Worm (Caenorhabditis elegans): ENCODE measurements around the gene fat-3.

ce11 chrIV:9778016-9778415, 24.8 kb upstream of the fat-3 start, which contains the start of gene T13F2.6:
- TF ChIP-seq R02D3.7 (tag; optimal IDR thresholded peaks at IDR 0.05) (no peak), ceh-9 (tag; optimal IDR thresholded peaks at IDR 0.05) (no peak), lsy-12 (tag; optimal IDR thresholded peaks at IDR 0.05) (no peak), ama-1 (optimal IDR thresholded peaks at IDR 0.05) (no peak), ztf-4 (tag; optimal IDR thresholded peaks at IDR 0.05) (no peak), snpc-4 (tag; optimal IDR thresholded peaks at IDR 0.05) (no peak), fos-1 (tag; optimal IDR thresholded peaks at IDR 0.05) (no peak), daf-12 (tag; optimal IDR thresholded peaks at IDR 0.05) (no peak), elt-1 (tag; optimal IDR thresholded peaks at IDR 0.05) (no peak), nhr-11 (tag; optimal IDR thresholded peaks at IDR 0.05) (no peak), nhr-28 (tag; optimal IDR thresholded peaks at IDR 0.05) (no peak)
